Worm (Caenorhabditis elegans) whole organism, L4 larva: Measurements from ENCODE around the gene hsp-1.

Experiments used
- Y5F2A.4 ChIP-seq: fragments of 200-800 bp; sonication (Bioruptor generic); optimal IDR thresholded peaks from 2 replicates; lab custom pipeline; 2018; ENCODE audit warnings: mild to moderate bottlenecking, missing genetic modification characterization, missing compliant biosample characterization
- dpl-1 ChIP-seq: fragments of 150-350 bp; optimal IDR thresholded peaks from 2 replicates; lab custom pipeline; 2014; ENCODE audit warnings: missing biosample characterization, missing genetic modification reagents, missing genetic modification characterization
- lsy-2 ChIP-seq, 2 experiments: fragments of 150-350 bp in 1 of 2; sonication (generic microtip) in 1 of 2; optimal IDR thresholded peaks; 2 replicates each; lab custom pipeline; 2014 to 2017; ENCODE audit warnings: missing biosample characterization in 2 of 2, missing genetic modification characterization in 2 of 2
- set-16 ChIP-seq: fragments of 200-800 bp; sonication (Bioruptor generic); IDR thresholded peaks from 2 replicates; pipeline ENCODE4 v1.3.6; 2022; ENCODE audit warnings: missing genetic modification reagents, missing genetic modification characterization, missing compliant biosample characterization

ce11 chrIV:17308211-17308610 lies 29.5 kb downstream of the hsp-1 start, which contains the start of gene T28F3.9:
- TF ChIP-seq lsy-2 (tag; optimal IDR thresholded peaks at IDR 0.05; lab: Kevin White, UChicago) (no peak), Y5F2A.4 (GFP tag; lab: Kevin White, UChicago) (no peak), set-16 (no peak), dpl-1 (GFP tag; lab: Kevin White, UChicago) (no peak)
